Worm (Caenorhabditis elegans) whole organism, L3 larva: ENCODE measurements around the gene Y73F4A.1.

ENCODE experiments used
- ceh-28 ChIP-seq: fragments of 150-350 bp; optimal IDR thresholded peaks from 2 replicates; lab custom pipeline; 2014; ENCODE audit warnings: missing biosample characterization, missing genetic modification reagents, missing genetic modification characterization
- elt-2 ChIP-seq: sonication (generic microtip); optimal IDR thresholded peaks from 2 replicates; lab custom pipeline; 2016; ENCODE audit warnings: missing genetic modification reagents, mild to moderate bottlenecking, missing genetic modification characterization, missing compliant biosample characterization
- fkh-2 ChIP-seq: fragments of 150-350 bp; optimal IDR thresholded peaks from 2 replicates; lab custom pipeline; 2014; ENCODE audit warnings: missing biosample characterization, missing genetic modification reagents, missing genetic modification characterization
- fos-1 ChIP-seq: fragments of 150-350 bp; optimal IDR thresholded peaks from 2 replicates; lab custom pipeline; 2014; ENCODE audit warnings: missing biosample characterization, missing genetic modification characterization
- skn-1 ChIP-seq: fragments of 150-350 bp; optimal IDR thresholded peaks from 2 replicates; lab custom pipeline; 2014; ENCODE audit warnings: missing biosample characterization, missing genetic modification characterization
- ztf-4 ChIP-seq: fragments of 150-350 bp; optimal IDR thresholded peaks from 2 replicates; lab custom pipeline; 2014; ENCODE audit warnings: missing biosample characterization, missing genetic modification characterization

- TF ChIP-seq ztf-4 (tag; lab: Kevin White, UChicago) (no peak), fos-1 (tag; lab: Kevin White, UChicago) (no peak), elt-2 (tag; lab: Kevin White, UChicago) (peak; percentile 35), ceh-28 (no peak), skn-1 (tag; lab: Kevin White, UChicago) (no peak), fkh-2 (tag; lab: Kevin White, UChicago) (no peak)
These were observed 29.1 kb upstream of the Y73F4A.1 start, which contains the start of gene mppb-1 for ce11 chrIV:9074244-9074723.
